Worm (Caenorhabditis elegans) whole organism, L2 larva: Measurements from ENCODE around the gene stdh-3.

Source experiments
- C34F6.9 ChIP-seq: fragments of 150-350 bp; optimal IDR thresholded peaks from 2 replicates; lab custom pipeline; 2014; ENCODE audit warnings: missing biosample characterization, missing genetic modification characterization
- F13H6.1 ChIP-seq: sonication (generic microtip); optimal IDR thresholded peaks from 2 replicates; lab custom pipeline; 2016; ENCODE audit warnings: missing genetic modification characterization, missing compliant biosample characterization
- R02D3.7 ChIP-seq: fragments of 150-350 bp; optimal IDR thresholded peaks from 2 replicates; lab custom pipeline; 2014; ENCODE audit warnings: missing biosample characterization, missing genetic modification characterization
- ZK546.5 ChIP-seq: sonication (generic microtip); optimal IDR thresholded peaks from 2 replicates; lab custom pipeline; 2017; ENCODE audit warnings: missing biosample characterization, missing genetic modification characterization
- alr-1 ChIP-seq: fragments of 150-350 bp; optimal IDR thresholded peaks from 2 replicates; lab custom pipeline; 2014; ENCODE audit warnings: missing biosample characterization, missing genetic modification characterization
- aly-2 ChIP-seq: fragments of 150-350 bp; optimal IDR thresholded peaks from 2 replicates; lab custom pipeline; 2014; ENCODE audit warnings: missing biosample characterization, missing genetic modification characterization
- ama-1 ChIP-seq: fragments of 150-350 bp; optimal IDR thresholded peaks from 2 replicates; lab custom pipeline; 2018; ENCODE audit warnings: inconsistent platforms
- blmp-1 ChIP-seq: sonication (generic microtip); optimal IDR thresholded peaks from 2 replicates; lab custom pipeline; 2017; ENCODE audit warnings: missing genetic modification characterization, mild to moderate bottlenecking, missing compliant biosample characterization, antibody characterized with exemption, moderate library complexity; ENCODE audit not compliant: insufficient read depth
- ceh-16 ChIP-seq: fragments of 150-350 bp; optimal IDR thresholded peaks from 2 replicates; lab custom pipeline; 2014; ENCODE audit warnings: missing biosample characterization, missing genetic modification characterization
- ceh-82 ChIP-seq: fragments of 150-350 bp; optimal IDR thresholded peaks from 2 replicates; lab custom pipeline; 2014; ENCODE audit warnings: missing biosample characterization, missing genetic modification characterization
- crh-2 ChIP-seq: sonication (generic microtip); optimal IDR thresholded peaks from 2 replicates; lab custom pipeline; 2017; ENCODE audit warnings: missing biosample characterization, missing genetic modification characterization
- egl-27 ChIP-seq: sonication (generic microtip); optimal IDR thresholded peaks from 3 replicates; lab custom pipeline; 2017; ENCODE audit warnings: missing biosample characterization, missing genetic modification reagents, missing genetic modification characterization
- elt-1 ChIP-seq: fragments of 150-350 bp; optimal IDR thresholded peaks from 2 replicates; lab custom pipeline; 2014; ENCODE audit warnings: missing biosample characterization, missing genetic modification characterization
- elt-3 ChIP-seq: sonication (generic microtip); optimal IDR thresholded peaks from 2 replicates; lab custom pipeline; 2017; ENCODE audit warnings: missing biosample characterization, missing genetic modification characterization
- fos-1 ChIP-seq: fragments of 150-350 bp; optimal IDR thresholded peaks from 2 replicates; lab custom pipeline; 2014; ENCODE audit warnings: missing biosample characterization, missing genetic modification characterization
- gmeb-1 ChIP-seq: fragments of 150-350 bp; optimal IDR thresholded peaks from 2 replicates; lab custom pipeline; 2014; ENCODE audit warnings: missing biosample characterization, missing genetic modification characterization
- lin-11 ChIP-seq: fragments of 150-350 bp; sonication (generic microtip); optimal IDR thresholded peaks from 2 replicates; lab custom pipeline; 2014; ENCODE audit warnings: missing biosample characterization, missing genetic modification characterization, inconsistent platforms, mixed read lengths
- lin-13 ChIP-seq: fragments of 150-350 bp; optimal IDR thresholded peaks from 2 replicates; lab custom pipeline; 2014; ENCODE audit warnings: missing biosample characterization, missing genetic modification reagents, missing genetic modification characterization
- lin-39 ChIP-seq: fragments of 150-350 bp; optimal IDR thresholded peaks from 2 replicates; lab custom pipeline; 2014; ENCODE audit warnings: missing biosample characterization, missing genetic modification reagents, missing genetic modification characterization
- lsy-2 ChIP-seq, 2 experiments: fragments of 150-350 bp in 1 of 2; sonication (generic microtip) in 1 of 2; optimal IDR thresholded peaks; 2 replicates each; lab custom pipeline; 2014 to 2017; ENCODE audit warnings: missing biosample characterization in 2 of 2, missing genetic modification characterization in 2 of 2
- mab-5 ChIP-seq: fragments of 150-350 bp; optimal IDR thresholded peaks from 2 replicates; lab custom pipeline; 2014; ENCODE audit warnings: missing biosample characterization, missing genetic modification characterization
- mbf-1 ChIP-seq: sonication (generic microtip); optimal IDR thresholded peaks from 2 replicates; lab custom pipeline; 2017; ENCODE audit warnings: missing biosample characterization, missing genetic modification characterization
- mdl-1 ChIP-seq, 2 experiments: fragments of 150-350 bp in 1 of 2; sonication (generic microtip) in 1 of 2; optimal IDR thresholded peaks; 2 replicates each; lab custom pipeline; 2017; ENCODE audit warnings: missing biosample characterization in 2 of 2, missing genetic modification characterization in 2 of 2
- nhr-10 ChIP-seq: sonication (generic microtip); optimal IDR thresholded peaks from 2 replicates; lab custom pipeline; 2017; ENCODE audit warnings: missing biosample characterization, missing genetic modification characterization
- nhr-11 ChIP-seq: fragments of 150-350 bp; optimal IDR thresholded peaks from 2 replicates; lab custom pipeline; 2014; ENCODE audit warnings: missing biosample characterization, missing genetic modification characterization
- nhr-12 ChIP-seq: fragments of 150-350 bp; optimal IDR thresholded peaks from 2 replicates; lab custom pipeline; 2014; ENCODE audit warnings: missing biosample characterization, missing genetic modification characterization
- nhr-129 ChIP-seq: fragments of 150-350 bp; optimal IDR thresholded peaks from 2 replicates; lab custom pipeline; 2014; ENCODE audit warnings: missing biosample characterization, missing genetic modification characterization
- nhr-21 ChIP-seq: fragments of 150-350 bp; optimal IDR thresholded peaks from 2 replicates; lab custom pipeline; 2014; ENCODE audit warnings: missing biosample characterization, missing genetic modification characterization
- nhr-23 ChIP-seq: fragments of 150-350 bp; optimal IDR thresholded peaks from 2 replicates; lab custom pipeline; 2014; ENCODE audit warnings: missing biosample characterization, missing genetic modification reagents, missing genetic modification characterization
- nhr-237 ChIP-seq: fragments of 150-350 bp; optimal IDR thresholded peaks from 2 replicates; lab custom pipeline; 2014; ENCODE audit warnings: missing biosample characterization, missing genetic modification characterization
- nhr-25 ChIP-seq: fragments of 150-350 bp; sonication (generic microtip); optimal IDR thresholded peaks from 3 replicates; lab custom pipeline; 2014; ENCODE audit warnings: missing biosample characterization, missing genetic modification characterization
- nhr-6 ChIP-seq: fragments of 150-350 bp; optimal IDR thresholded peaks from 2 replicates; lab custom pipeline; 2014; ENCODE audit warnings: missing biosample characterization, missing genetic modification characterization
- nhr-77 ChIP-seq: fragments of 150-350 bp; optimal IDR thresholded peaks from 2 replicates; lab custom pipeline; 2014; ENCODE audit warnings: missing biosample characterization, missing genetic modification characterization
- peb-1 ChIP-seq: fragments of 150-350 bp; optimal IDR thresholded peaks from 2 replicates; lab custom pipeline; 2014; ENCODE audit warnings: missing biosample characterization, missing genetic modification characterization
- sem-4 ChIP-seq: fragments of 150-350 bp; optimal IDR thresholded peaks from 2 replicates; lab custom pipeline; 2014; ENCODE audit warnings: missing biosample characterization, missing genetic modification reagents, missing genetic modification characterization
- skn-1 ChIP-seq: sonication (generic microtip); optimal IDR thresholded peaks from 2 replicates; lab custom pipeline; 2017; ENCODE audit warnings: missing biosample characterization, missing genetic modification characterization
- sma-3 ChIP-seq: sonication (generic microtip); optimal IDR thresholded peaks from 2 replicates; lab custom pipeline; 2016; ENCODE audit warnings: missing genetic modification reagents, missing genetic modification characterization, missing compliant biosample characterization
- sma-9 ChIP-seq, 2 experiments: fragments of 150-350 bp in 1 of 2; sonication (generic microtip) in 1 of 2; optimal IDR thresholded peaks; 2 replicates each; lab custom pipeline; 2014 to 2016; ENCODE audit warnings: missing genetic modification characterization in 2 of 2, mild to moderate bottlenecking in 1 of 2, missing biosample characterization in 1 of 2, missing compliant biosample characterization in 1 of 2, missing genetic modification reagents in 1 of 2, moderate library complexity in 1 of 2
- unc-39 ChIP-seq: fragments of 150-350 bp; optimal IDR thresholded peaks from 2 replicates; lab custom pipeline; 2014; ENCODE audit warnings: missing biosample characterization, missing genetic modification characterization
- unc-55 ChIP-seq: fragments of 150-350 bp; sonication (generic microtip); optimal IDR thresholded peaks from 3 replicates; lab custom pipeline; 2014; ENCODE audit warnings: missing biosample characterization, missing genetic modification reagents, missing genetic modification characterization
- unc-62 ChIP-seq: fragments of 150-350 bp; optimal IDR thresholded peaks from 2 replicates; lab custom pipeline; 2014; ENCODE audit warnings: missing biosample characterization, missing genetic modification reagents, missing genetic modification characterization
- ztf-1 ChIP-seq: fragments of 200-800 bp; sonication (Bioruptor generic); conservative IDR thresholded peaks from 2 replicates; pipeline ENCODE4 v1.3.6; 2022; ENCODE audit warnings: missing genetic modification characterization, missing compliant biosample characterization
- ztf-11 ChIP-seq: sonication (generic microtip); optimal IDR thresholded peaks from 2 replicates; lab custom pipeline; 2017; ENCODE audit warnings: missing biosample characterization, missing genetic modification characterization
- ztf-4 ChIP-seq: fragments of 150-350 bp; optimal IDR thresholded peaks from 2 replicates; lab custom pipeline; 2014; ENCODE audit warnings: missing biosample characterization, missing genetic modification characterization

The stdh-3 gene

ce11 chrV:13899213-13899612, 5.2 kb upstream of the stdh-3 start, which contains the start of gene oac-3:
TSS of gene oac-3 (plus strand) at chrV:13899513.
- TF ChIP-seq unc-62 (GFP tag; lab: Kevin White, UChicago), result no peak
- TF ChIP-seq blmp-1 (tag; lab: Kevin White, UChicago), result no peak

DNA sequence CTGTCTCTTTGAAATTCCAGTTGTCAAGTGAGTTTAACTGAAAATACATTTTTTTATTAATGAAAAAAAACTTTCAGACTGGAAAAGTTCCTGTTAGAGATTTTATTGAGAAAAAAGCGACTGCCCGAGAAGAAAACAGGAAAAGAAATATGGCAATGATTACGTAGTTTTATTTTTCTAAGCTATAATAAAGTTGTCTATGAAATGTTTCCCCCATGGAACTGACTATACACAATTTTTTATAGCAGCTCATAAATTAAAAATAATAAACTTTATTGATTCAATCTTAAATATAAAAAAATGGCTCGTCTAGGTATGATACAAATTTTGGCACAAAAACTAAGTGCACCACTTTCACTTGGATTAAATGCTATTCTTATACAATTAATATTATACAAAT, 1.9 kb upstream of the stdh-3 start, which contains the start of gene C06B3.1:
Gene C06B3.1 (plus strand): TSS at position 301 of the 400 bp plus-strand sequence.
- TF ChIP-seq lin-13 (GFP tag; lab: Kevin White, UChicago), result no peak
- TF ChIP-seq fos-1, result no peak
- no peak for TF ChIP-seq unc-62 (GFP tag; lab: Kevin White, UChicago)
- no peak for TF ChIP-seq peb-1 (tag; lab: Kevin White, UChicago)
- TF ChIP-seq ztf-1 (GFP tag; lab: Robert Waterston, UW), result no peak
- no peak for TF ChIP-seq nhr-10 (tag; lab: Kevin White, UChicago)
- TF ChIP-seq gmeb-1 (tag; lab: Kevin White, UChicago), result no peak
- TF ChIP-seq elt-1 (tag; lab: Kevin White, UChicago), result no peak
- TF ChIP-seq ztf-4 (tag; lab: Kevin White, UChicago), result no peak
- no peak for TF ChIP-seq nhr-23 (tag; lab: Kevin White, UChicago)
- no peak for TF ChIP-seq F13H6.1 (tag; lab: Kevin White, UChicago)
- no peak for TF ChIP-seq nhr-21 (tag; lab: Kevin White, UChicago)
- TF ChIP-seq nhr-12 (tag; lab: Kevin White, UChicago), result no peak
- TF ChIP-seq ceh-82 (tag; lab: Kevin White, UChicago), result no peak
- TF ChIP-seq C34F6.9 (tag; lab: Kevin White, UChicago), result no peak
- TF ChIP-seq mdl-1 (tag; optimal IDR thresholded peaks at IDR 0.05; lab: Kevin White, UChicago), result no peak
- TF ChIP-seq, all 48 proteins: peak for 0

DNA sequence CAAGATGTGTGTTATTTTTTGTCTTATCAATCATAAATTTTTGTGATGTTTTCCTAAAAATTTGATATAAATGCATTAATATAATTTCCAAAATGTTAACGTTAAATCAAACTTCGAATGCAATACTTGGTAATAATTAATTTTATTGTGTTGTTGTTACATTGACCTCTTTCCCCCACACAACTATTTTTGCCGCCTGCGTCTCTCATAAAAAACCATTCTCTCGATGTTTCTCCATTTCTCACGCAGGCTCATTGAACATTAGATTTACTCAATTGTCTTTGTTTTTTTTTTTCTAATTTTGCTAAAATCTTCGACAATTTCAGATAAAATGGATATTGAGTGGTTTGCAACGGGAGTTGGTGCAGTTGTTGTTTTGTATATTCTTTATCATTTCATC, 1.8 kb downstream of the stdh-3 start, which contains the start of gene stdh-1:
Gene stdh-1 (plus strand): TSS at position 327 of the 400 bp plus-strand sequence.
- TF ChIP-seq mbf-1 (tag; lab: Kevin White, UChicago), result no peak
- peak; percentile 34 for TF ChIP-seq C34F6.9 (tag; lab: Kevin White, UChicago)
- TF ChIP-seq nhr-25 (tag; lab: Kevin White, UChicago), result no peak
- peak; percentile 21 for TF ChIP-seq nhr-129 (tag; lab: Kevin White, UChicago)
- no peak for TF ChIP-seq sma-3 (GFP tag; lab: Kevin White, UChicago)
- peak; percentile 28 for TF ChIP-seq sma-9 (GFP tag; optimal IDR thresholded peaks at IDR 0.05; lab: Kevin White, UChicago)
- no peak for TF ChIP-seq sma-9 (tag; optimal IDR thresholded peaks at IDR 0.05; lab: Kevin White, UChicago)
- TF ChIP-seq ztf-11, result no peak
- no peak for TF ChIP-seq lin-13 (GFP tag; lab: Kevin White, UChicago)
- TF ChIP-seq nhr-21 (tag; lab: Kevin White, UChicago), result peak; percentile 4
- TF ChIP-seq, all 48 proteins: peak for 4

- TF ChIP-seq nhr-12 (tag; lab: Kevin White, UChicago) (peak; percentile 35), nhr-6 (tag; lab: Kevin White, UChicago) (no peak), unc-55 (GFP tag; lab: Kevin White, UChicago) (no peak), skn-1 (tag; lab: Kevin White, UChicago) (no peak), gmeb-1 (tag; lab: Kevin White, UChicago) (peak; percentile 64), ceh-16 (tag; lab: Kevin White, UChicago) (no peak), peb-1 (tag; lab: Kevin White, UChicago) (no peak), nhr-77 (tag; lab: Kevin White, UChicago) (no peak), nhr-25 (tag; lab: Kevin White, UChicago) (peak; percentile 22), elt-1 (tag; lab: Kevin White, UChicago) (no peak), ztf-4 (tag; lab: Kevin White, UChicago) (peak; percentile 53), lin-11 (tag; lab: Kevin White, UChicago) (no peak), egl-27 (tag; lab: Kevin White, UChicago) (no peak), sma-3 (GFP tag; lab: Kevin White, UChicago) (peak; percentile 62), crh-2 (tag; lab: Kevin White, UChicago) (peak; percentile 62), R02D3.7 (no peak), mab-5 (tag; lab: Kevin White, UChicago) (no peak), nhr-237 (no peak), unc-39 (tag; lab: Kevin White, UChicago) (no peak), ZK546.5 (no peak), aly-2 (tag; lab: Kevin White, UChicago) (no peak), alr-1 (tag; lab: Kevin White, UChicago) (no peak), sem-4 (tag; lab: Kevin White, UChicago) (peak; percentile 17), nhr-129 (tag; lab: Kevin White, UChicago) (peak; percentile 58), mbf-1 (tag; lab: Kevin White, UChicago) (no peak), mdl-1 (tag; optimal IDR thresholded peaks at IDR 0.05; lab: Kevin White, UChicago) (no peak), fos-1 (no peak), lin-39 (tag; lab: Kevin White, UChicago) (no peak), elt-3 (tag; lab: Kevin White, UChicago) (no peak), ama-1 (peak; percentile 96), lsy-2 (tag; optimal IDR thresholded peaks at IDR 0.05; lab: Kevin White, UChicago) (peak in 1 of 2 experiments; percentile 60), blmp-1 (tag; lab: Kevin White, UChicago) (no peak), unc-62 (GFP tag; lab: Kevin White, UChicago) (no peak), nhr-11 (no peak)
These were observed 3.2 kb downstream of the stdh-3 start for ce11 chrV:13907557-13908104.
